Fruit fly (Drosophila melanogaster) whole organism, embryonic: ENCODE measurements around the gene Eig71Ek.

Experiments
- Atf6 ChIP-seq: fragments of 200-800 bp; sonication (Bioruptor generic); IDR thresholded peaks from 2 replicates; pipeline ENCODE4 v1.3.6; 2022; ENCODE audit warnings: missing biosample characterization, missing genetic modification characterization
- BEAF-32 ChIP-seq: fragments of 200-800 bp; sonication (Bioruptor generic); optimal IDR thresholded peaks from 3 replicates; lab custom pipeline; 2017; ENCODE audit warnings: missing biosample characterization, missing genetic modification characterization, mild to moderate bottlenecking, moderate library complexity, missing genetic modification reagents
- CG10654 ChIP-seq: fragments of 200-800 bp; sonication (Bioruptor generic); optimal IDR thresholded peaks from 2 replicates; lab custom pipeline; 2016; ENCODE audit warnings: missing biosample characterization, missing genetic modification characterization
- CG11695 ChIP-seq: fragments of 200-800 bp; sonication (Bioruptor generic); IDR thresholded peaks from 3 replicates; pipeline ENCODE4 v1.3.6; 2022; ENCODE audit warnings: missing biosample characterization, missing genetic modification characterization
- CG12104 ChIP-seq: fragments of 200-800 bp; sonication (Bioruptor generic); optimal IDR thresholded peaks from 3 replicates; lab custom pipeline; 2016; ENCODE audit warnings: missing biosample characterization, missing genetic modification characterization
- CG12155 ChIP-seq: fragments of 200-800 bp; sonication (Bioruptor generic); optimal IDR thresholded peaks from 3 replicates; lab custom pipeline; 2016; ENCODE audit warnings: missing biosample characterization, missing genetic modification characterization
- CG1233 ChIP-seq: fragments of 200-800 bp; sonication (Bioruptor generic); optimal IDR thresholded peaks from 4 replicates; lab custom pipeline; 2018; ENCODE audit warnings: missing biosample characterization, mild to moderate bottlenecking, missing genetic modification characterization
- CG14710 ChIP-seq: fragments of 200-800 bp; sonication (Bioruptor generic); optimal IDR thresholded peaks from 3 replicates; lab custom pipeline; 2019; ENCODE audit warnings: missing biosample characterization, mild to moderate bottlenecking, missing genetic modification characterization, moderate library complexity
- CG17359 ChIP-seq: fragments of 200-800 bp; sonication (Bioruptor generic); optimal IDR thresholded peaks from 3 replicates; lab custom pipeline; 2018; ENCODE audit warnings: missing biosample characterization, mild to moderate bottlenecking, missing genetic modification characterization, moderate library complexity
- CG17802 ChIP-seq: fragments of 200-800 bp; sonication (Bioruptor generic); optimal IDR thresholded peaks from 2 replicates; lab custom pipeline; 2018; ENCODE audit warnings: missing biosample characterization, mild to moderate bottlenecking, missing genetic modification characterization, moderate library complexity
- CG2712 ChIP-seq: fragments of 200-800 bp; optimal IDR thresholded peaks from 3 replicates; lab custom pipeline; 2019; ENCODE audit warnings: missing biosample characterization, mild to moderate bottlenecking, missing genetic modification characterization, moderate library complexity
- CG3065 ChIP-seq: fragments of 200-800 bp; sonication (Bioruptor generic); optimal IDR thresholded peaks from 2 replicates; lab custom pipeline; 2016; ENCODE audit warnings: missing biosample characterization, missing genetic modification characterization
- CG31365 ChIP-seq: fragments of 200-800 bp; sonication (Bioruptor generic); optimal IDR thresholded peaks from 2 replicates; lab custom pipeline; 2018; ENCODE audit warnings: missing biosample characterization, mild to moderate bottlenecking, missing genetic modification characterization
- CG33557 ChIP-seq: fragments of 200-800 bp; sonication (Bioruptor generic); optimal IDR thresholded peaks from 2 replicates; lab custom pipeline; 2019; ENCODE audit warnings: missing biosample characterization, mild to moderate bottlenecking, missing genetic modification characterization, moderate library complexity
- CG34224 ChIP-seq: fragments of 200-800 bp; sonication (Bioruptor generic); IDR thresholded peaks from 3 replicates; pipeline ENCODE4 v1.3.6; 2022; ENCODE audit warnings: missing biosample characterization, missing genetic modification characterization; ENCODE audit not compliant: partially characterized antibody
- CG6272 ChIP-seq: fragments of 200-800 bp; sonication (Bioruptor generic); IDR thresholded peaks from 2 replicates; pipeline ENCODE4 v1.3.6; 2022; ENCODE audit warnings: missing biosample characterization, missing genetic modification characterization
- CG6683 ChIP-seq: fragments of 200-800 bp; sonication (Bioruptor generic); optimal IDR thresholded peaks from 2 replicates; lab custom pipeline; 2017; ENCODE audit warnings: missing biosample characterization, mild to moderate bottlenecking, missing genetic modification characterization, missing genetic modification reagents
- CG7786 ChIP-seq: fragments of 200-800 bp; sonication (Bioruptor generic); optimal IDR thresholded peaks from 2 replicates; lab custom pipeline; 2016; ENCODE audit warnings: missing biosample characterization, missing genetic modification characterization
- CG8388 ChIP-seq: fragments of 200-800 bp; sonication (Bioruptor generic); optimal IDR thresholded peaks from 2 replicates; lab custom pipeline; 2019; ENCODE audit warnings: missing biosample characterization, mild to moderate bottlenecking, missing genetic modification characterization, moderate library complexity
- CG9215 ChIP-seq: fragments of 200-800 bp; sonication (Bioruptor generic); IDR thresholded peaks from 2 replicates; pipeline ENCODE4 v1.3.6; 2022; ENCODE audit warnings: missing biosample characterization, missing genetic modification characterization
- CG9797 ChIP-seq: fragments of 200-800 bp; sonication (Bioruptor generic); optimal IDR thresholded peaks from 3 replicates; lab custom pipeline; 2018; ENCODE audit warnings: missing biosample characterization, mild to moderate bottlenecking, missing genetic modification characterization
- Camta ChIP-seq: fragments of 200-800 bp; sonication (Bioruptor generic); optimal IDR thresholded peaks from 2 replicates; lab custom pipeline; 2016; ENCODE audit warnings: missing biosample characterization, missing genetic modification characterization
- CkIIα-i1 ChIP-seq: fragments of 200-800 bp; sonication (Bioruptor generic); IDR thresholded peaks from 2 replicates; pipeline ENCODE4 v1.3.6; 2022; ENCODE audit warnings: missing biosample characterization, missing genetic modification characterization
- E2f1 ChIP-seq: fragments of 200-800 bp; sonication (Bioruptor generic); IDR thresholded peaks from 2 replicates; pipeline ENCODE4 v1.3.6; 2022; ENCODE audit warnings: missing biosample characterization, missing genetic modification characterization
- E2f2 ChIP-seq: fragments of 200-800 bp; sonication (Bioruptor generic); IDR thresholded peaks from 2 replicates; pipeline ENCODE4 v1.3.6; 2022; ENCODE audit warnings: missing biosample characterization, missing genetic modification characterization
- Eip74EF ChIP-seq, 2 experiments: fragments of 200-800 bp in 1 of 2; fragments of >200 bp in 1 of 2; sonication (Bioruptor generic) in 1 of 2; optimal IDR thresholded peaks; 2 replicates each; lab custom pipeline; 2017 to 2019; ENCODE audit warnings: missing biosample characterization in 2 of 2, missing genetic modification characterization in 2 of 2, mild to moderate bottlenecking in 1 of 2, moderate library complexity in 1 of 2
- Hr3 ChIP-seq: fragments of 200-800 bp; sonication (Bioruptor generic); optimal IDR thresholded peaks from 3 replicates; lab custom pipeline; 2016; ENCODE audit warnings: missing biosample characterization, missing genetic modification characterization
- Kr ChIP-seq: fragments of 200-800 bp; sonication (Bioruptor generic); optimal IDR thresholded peaks from 2 replicates; lab custom pipeline; 2017; ENCODE audit warnings: missing biosample characterization, mild to moderate bottlenecking, missing genetic modification characterization
- Med ChIP-seq: fragments of 200-800 bp; sonication (Bioruptor generic); peaks from one replicate; lab custom pipeline; 2016; ENCODE audit warnings: missing biosample characterization, missing genetic modification characterization, mild to moderate bottlenecking, inconsistent platforms, moderate library complexity
- Myb ChIP-seq: fragments of 200-800 bp; sonication (Bioruptor generic); optimal IDR thresholded peaks from 2 replicates; lab custom pipeline; 2016; ENCODE audit warnings: missing biosample characterization, missing genetic modification characterization
- Nf-YB ChIP-seq: fragments of 200-800 bp; sonication (Bioruptor generic); optimal IDR thresholded peaks from 3 replicates; lab custom pipeline; 2019; ENCODE audit warnings: missing biosample characterization, mild to moderate bottlenecking, missing genetic modification characterization, moderate library complexity
- Sox100B ChIP-seq: fragments of 200-800 bp; sonication (Bioruptor generic); optimal IDR thresholded peaks from 3 replicates; lab custom pipeline; 2018; ENCODE audit warnings: missing biosample characterization, mild to moderate bottlenecking, missing genetic modification characterization
- Stat92E ChIP-seq, 3 experiments: fragments of >200 bp in 2 of 3; fragments of 200-800 bp in 1 of 3; sonication (Bioruptor generic) in 1 of 3; optimal IDR thresholded peaks; 2 replicates each; lab custom pipeline; 2017 to 2019; ENCODE audit warnings: missing biosample characterization in 3 of 3, missing genetic modification characterization in 3 of 3, mild to moderate bottlenecking in 1 of 3, moderate library complexity in 1 of 3
- aop ChIP-seq: fragments of 200-800 bp; sonication (Bioruptor generic); IDR thresholded peaks from 2 replicates; pipeline ENCODE4 v1.3.6; 2022; ENCODE audit warnings: missing biosample characterization, missing genetic modification characterization
- br ChIP-seq: fragments of >200 bp; optimal IDR thresholded peaks from 2 replicates; lab custom pipeline; 2017
- btn ChIP-seq: fragments of 200-800 bp; sonication (Bioruptor generic); optimal IDR thresholded peaks from 2 replicates; lab custom pipeline; 2016; ENCODE audit warnings: missing biosample characterization, missing genetic modification characterization
- corto ChIP-seq: fragments of 200-800 bp; sonication (Bioruptor generic); optimal IDR thresholded peaks from 2 replicates; lab custom pipeline; 2016; ENCODE audit warnings: missing biosample characterization, mild to moderate bottlenecking, missing genetic modification characterization, moderate library complexity
- crc ChIP-seq: fragments of 200-800 bp; sonication (Bioruptor generic); optimal IDR thresholded peaks from 2 replicates; lab custom pipeline; 2016; ENCODE audit warnings: missing biosample characterization, missing genetic modification characterization
- ems ChIP-seq: fragments of 200-800 bp; sonication (Bioruptor generic); optimal IDR thresholded peaks from 3 replicates; lab custom pipeline; 2016; ENCODE audit warnings: missing biosample characterization, missing genetic modification characterization
- fu2 ChIP-seq: fragments of 200-800 bp; sonication (Bioruptor generic); optimal IDR thresholded peaks from 2 replicates; lab custom pipeline; 2016; ENCODE audit warnings: missing biosample characterization, missing genetic modification characterization
- hb ChIP-seq: fragments of 200-800 bp; sonication (Bioruptor generic); IDR thresholded peaks from 3 replicates; pipeline ENCODE4 v1.3.6; 2022; ENCODE audit warnings: missing biosample characterization, missing genetic modification characterization; ENCODE audit not compliant: partially characterized antibody
- jumu ChIP-seq: fragments of 200-800 bp; sonication (Bioruptor generic); optimal IDR thresholded peaks from 3 replicates; lab custom pipeline; 2016; ENCODE audit warnings: missing biosample characterization, missing genetic modification characterization
- repo ChIP-seq: fragments of 200-800 bp; sonication (Bioruptor generic); optimal IDR thresholded peaks from 2 replicates; lab custom pipeline; 2016; ENCODE audit warnings: missing biosample characterization, missing genetic modification characterization
- sc ChIP-seq, 3 experiments: fragments of >200 bp in 2 of 3; fragments of 200-800 bp in 1 of 3; sonication (Bioruptor generic) in 1 of 3; optimal IDR thresholded peaks; 2 replicates in 2 of 3; 3 replicates in 1 of 3; lab custom pipeline; 2017; ENCODE audit warnings: mild to moderate bottlenecking in 1 of 3, missing biosample characterization in 1 of 3, missing genetic modification characterization in 1 of 3, missing genetic modification reagents in 1 of 3
- sens ChIP-seq: fragments of 200-800 bp; sonication (Bioruptor generic); peaks from one replicate; lab custom pipeline; 2016; ENCODE audit warnings: missing biosample characterization, missing genetic modification characterization
- sna ChIP-seq: fragments of 200-800 bp; sonication (Bioruptor generic); IDR thresholded peaks from 2 replicates; pipeline ENCODE4 v1.3.6; 2022; ENCODE audit warnings: missing biosample characterization, missing genetic modification characterization; ENCODE audit not compliant: partially characterized antibody
- twi ChIP-seq: fragments of 200-800 bp; optimal IDR thresholded peaks from 2 replicates; lab custom pipeline; 2019; ENCODE audit warnings: missing biosample characterization, mild to moderate bottlenecking, missing genetic modification characterization, moderate library complexity
- zf30C ChIP-seq: fragments of 200-800 bp; sonication (Bioruptor generic); optimal IDR thresholded peaks from 3 replicates; lab custom pipeline; 2018; ENCODE audit warnings: missing biosample characterization, mild to moderate bottlenecking, missing genetic modification characterization
- zfh2 ChIP-seq: fragments of 200-800 bp; sonication (Bioruptor generic); optimal IDR thresholded peaks from 2 replicates; lab custom pipeline; 2016; ENCODE audit warnings: missing biosample characterization, missing genetic modification characterization

The Eig71Ek gene

DNA sequence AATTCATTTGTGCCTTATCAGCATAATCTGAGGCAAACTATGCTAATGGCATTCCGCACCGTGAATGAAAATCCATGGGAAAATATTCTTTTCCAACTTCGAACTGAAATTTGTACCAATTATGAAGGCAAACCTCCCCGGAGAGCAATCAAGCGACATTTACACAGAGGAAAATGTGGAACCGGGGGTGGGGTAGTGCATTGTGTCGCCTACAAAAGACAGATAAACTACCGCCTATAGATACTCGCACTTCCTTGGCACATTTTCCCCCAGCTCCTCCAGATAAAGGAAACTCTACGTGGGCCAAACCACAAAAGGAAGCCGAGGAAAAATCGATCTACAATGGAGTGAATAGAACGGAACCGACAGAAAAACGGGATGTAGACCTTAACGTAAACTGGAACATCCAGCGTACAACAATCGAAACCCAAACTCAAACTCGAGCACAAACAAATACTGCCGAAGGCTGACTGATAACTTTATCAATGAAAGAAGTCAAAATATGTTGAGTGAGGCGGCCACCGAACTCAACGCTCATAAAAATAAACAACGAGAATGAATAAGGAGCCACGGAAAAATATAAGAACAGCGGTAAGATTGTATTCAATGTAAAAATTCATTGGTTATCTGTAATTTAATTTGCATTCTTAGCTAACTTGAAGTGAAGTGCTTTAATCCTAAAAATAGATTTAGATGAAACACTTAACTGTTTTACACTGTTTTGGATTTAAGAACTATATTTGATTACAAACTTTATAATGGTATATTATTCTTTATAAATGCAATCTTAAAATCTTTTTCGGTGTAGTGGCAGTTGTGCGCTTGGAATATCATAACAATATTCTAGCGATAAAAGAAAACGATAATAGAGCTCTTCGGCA lies 29.9 kb downstream of the Eig71Ek start:
- TF ChIP-seq CG12155: no peak
- TF ChIP-seq CG17802: no peak
- no peak for TF ChIP-seq Nf-YB (GFP tag; lab: Kevin White, UChicago)
- TF ChIP-seq Kr (GFP tag; lab: Kevin White, UChicago): peak; percentile 10
- TF ChIP-seq CG17359 (tag; lab: Kevin White, UChicago): peak; percentile 35
- no peak for TF ChIP-seq Hr3
- no peak for TF ChIP-seq Myb (GFP tag; lab: Kevin White, UChicago)
- TF ChIP-seq CG2712: peak; percentile 64
- peak; percentile 24 for TF ChIP-seq CG10654 (GFP tag; lab: Kevin White, UChicago)
- peak; percentile 3 for TF ChIP-seq repo (GFP tag; lab: Kevin White, UChicago)
- no peak for TF ChIP-seq CG9215 (GFP tag; lab: Robert Waterston, UW)
- no peak for TF ChIP-seq Stat92E (GFP tag; optimal IDR thresholded peaks at IDR 0.05; lab: Kevin White, UChicago)
- TF ChIP-seq corto: no peak
- no peak for TF ChIP-seq CG7786
- TF ChIP-seq CG3065 (GFP tag; lab: Kevin White, UChicago): no peak
- TF ChIP-seq btn (GFP tag; lab: Kevin White, UChicago): peak; percentile 21
- no peak for TF ChIP-seq CG9797 (GFP tag; lab: Kevin White, UChicago)
- TF ChIP-seq ems (GFP tag; lab: Kevin White, UChicago): no peak
- TF ChIP-seq CG33557 (GFP tag; lab: Kevin White, UChicago): peak; percentile 39
- no peak for TF ChIP-seq Eip74EF (GFP tag; optimal IDR thresholded peaks at IDR 0.05; lab: Kevin White, UChicago)
- TF ChIP-seq CG31365 (tag; lab: Kevin White, UChicago): no peak
- peak; percentile 11 for TF ChIP-seq CG12104
- no peak for TF ChIP-seq E2f2 (GFP tag; lab: Robert Waterston, UW)
- TF ChIP-seq BEAF-32 (GFP tag; lab: Kevin White, UChicago): no peak
- TF ChIP-seq CG34224 (GFP tag; lab: Robert Waterston, UW): no peak
- no peak for TF ChIP-seq Med (GFP tag; lab: Kevin White, UChicago)
- peak; percentile 53 for TF ChIP-seq zf30C (GFP tag; lab: Kevin White, UChicago)
- no peak for TF ChIP-seq Camta (GFP tag; lab: Kevin White, UChicago)
- no peak for TF ChIP-seq sc (optimal IDR thresholded peaks at IDR 0.05; lab: Kevin White, UChicago)
- no peak for TF ChIP-seq sc (GFP tag; optimal IDR thresholded peaks at IDR 0.05; lab: Kevin White, UChicago)
- no peak for TF ChIP-seq aop (GFP tag; lab: Robert Waterston, UW)
- TF ChIP-seq CkIIα-i1 (GFP tag; lab: Robert Waterston, UW): no peak
- no peak for TF ChIP-seq E2f1 (GFP tag; lab: Robert Waterston, UW)
- TF ChIP-seq br (lab: Kevin White, UChicago): no peak
- TF ChIP-seq CG11695: no peak
- TF ChIP-seq Atf6 (GFP tag; lab: Robert Waterston, UW): no peak
- peak; percentile 88 for TF ChIP-seq sens
- no peak for TF ChIP-seq crc (GFP tag; lab: Kevin White, UChicago)
- TF ChIP-seq CG1233 (GFP tag; lab: Kevin White, UChicago): peak; percentile 60
- no peak for TF ChIP-seq jumu (GFP tag; lab: Kevin White, UChicago)
- TF ChIP-seq zfh2 (GFP tag; lab: Kevin White, UChicago): no peak
- TF ChIP-seq hb (GFP tag; lab: Robert Waterston, UW): no peak
- TF ChIP-seq fu2 (GFP tag; lab: Kevin White, UChicago): no peak
- no peak for TF ChIP-seq CG6683 (GFP tag; lab: Kevin White, UChicago)
- TF ChIP-seq CG6272: no peak
- TF ChIP-seq twi: peak; percentile 24
- peak; percentile 66 for TF ChIP-seq Sox100B (GFP tag; lab: Kevin White, UChicago)
- TF ChIP-seq CG8388 (GFP tag; lab: Kevin White, UChicago): peak; percentile 59
- TF ChIP-seq sna (GFP tag; lab: Robert Waterston, UW): no peak
- TF ChIP-seq CG14710 (tag; lab: Kevin White, UChicago): peak; percentile 77
